Worm (Caenorhabditis elegans) whole organism, midembryonic: ENCODE measurements around the gene F26G1.1.

Experiments
- T22C8.4 ChIP-seq: fragments of 200-800 bp; sonication (Bioruptor generic); IDR thresholded peaks from 2 replicates; pipeline ENCODE4 v1.3.6; 2022; ENCODE audit warnings: missing genetic modification characterization, missing compliant biosample characterization
- cog-1 ChIP-seq: sonication (generic microtip); optimal IDR thresholded peaks from 2 replicates; lab custom pipeline; 2016; ENCODE audit warnings: missing genetic modification characterization, missing compliant biosample characterization
- flt-1 ChIP-seq: fragments of 200-800 bp; sonication (Bioruptor generic); IDR thresholded peaks from 2 replicates; pipeline ENCODE4 v1.3.6; 2022; ENCODE audit warnings: missing genetic modification characterization, missing compliant biosample characterization
- med-1 ChIP-seq: sonication (generic microtip); optimal IDR thresholded peaks from 2 replicates; lab custom pipeline; 2017; ENCODE audit warnings: missing genetic modification characterization, mild to moderate bottlenecking, missing compliant biosample characterization, antibody characterized with exemption, missing genetic modification reagents; ENCODE audit not compliant: insufficient read depth
- tab-1 ChIP-seq: fragments of 200-800 bp; sonication (Bioruptor generic); IDR thresholded peaks from 2 replicates; pipeline ENCODE4 v1.3.6; 2022; ENCODE audit warnings: missing genetic modification characterization, missing compliant biosample characterization

- TF ChIP-seq med-1 (no peak), cog-1 (tag; lab: Kevin White, UChicago) (no peak), T22C8.4 (no peak), tab-1 (no peak), flt-1 (GFP tag; lab: Robert Waterston, UW) (no peak)
Measured at ce11 chrII:4834761-4835160, 43.3 kb downstream of the F26G1.1 start, which contains the start of the genes C33F10.11 and C33F10.1.
